Fruit fly (Drosophila melanogaster) whole organism, embryonic: ENCODE measurements around the gene CG14195.

Source experiments
- Atf6 ChIP-seq: fragments of 200-800 bp; sonication (Bioruptor generic); IDR thresholded peaks from 2 replicates; pipeline ENCODE4 v1.3.6; 2022; ENCODE audit warnings: missing biosample characterization, missing genetic modification characterization
- Bdp1 ChIP-seq: fragments of 200-800 bp; sonication (Bioruptor generic); optimal IDR thresholded peaks from 3 replicates; lab custom pipeline; 2016; ENCODE audit warnings: missing biosample characterization, missing genetic modification characterization
- CG12071 ChIP-seq: fragments of 200-800 bp; sonication (Bioruptor generic); optimal IDR thresholded peaks from 3 replicates; lab custom pipeline; 2018; ENCODE audit warnings: missing biosample characterization, mild to moderate bottlenecking, missing genetic modification characterization
- CG12219 ChIP-seq: fragments of 200-800 bp; sonication (Bioruptor generic); optimal IDR thresholded peaks from 3 replicates; lab custom pipeline; 2018; ENCODE audit warnings: missing biosample characterization, mild to moderate bottlenecking, missing genetic modification characterization
- CG12659 ChIP-seq: fragments of 200-800 bp; sonication (Bioruptor generic); optimal IDR thresholded peaks from 3 replicates; lab custom pipeline; 2017; ENCODE audit warnings: mild to moderate bottlenecking, missing biosample characterization, missing genetic modification reagents, missing genetic modification characterization
- CG14667 ChIP-seq: fragments of 200-800 bp; sonication (Bioruptor generic); IDR thresholded peaks from 2 replicates; pipeline ENCODE4 v1.3.6; 2022; ENCODE audit warnings: missing biosample characterization, missing genetic modification characterization
- CG14860 ChIP-seq: fragments of 200-800 bp; sonication (Bioruptor generic); IDR thresholded peaks from 3 replicates; pipeline ENCODE4 v1.3.6; 2022; ENCODE audit warnings: missing biosample characterization, missing genetic modification characterization; ENCODE audit not compliant: partially characterized antibody
- CG15601 ChIP-seq: fragments of 200-800 bp; sonication (Bioruptor generic); optimal IDR thresholded peaks from 3 replicates; lab custom pipeline; 2019; ENCODE audit warnings: missing biosample characterization, mild to moderate bottlenecking, missing genetic modification characterization, moderate library complexity
- CG16779 ChIP-seq: fragments of 200-800 bp; sonication (Bioruptor generic); IDR thresholded peaks from 2 replicates; pipeline ENCODE4 v1.3.6; 2022; ENCODE audit warnings: missing biosample characterization, missing genetic modification characterization
- CG17361 ChIP-seq: fragments of 200-800 bp; sonication (Bioruptor generic); IDR thresholded peaks from 3 replicates; pipeline ENCODE4 v1.3.6; 2022; ENCODE audit warnings: missing biosample characterization, missing genetic modification characterization
- CG17612 ChIP-seq: fragments of 200-800 bp; sonication (Bioruptor generic); IDR thresholded peaks from 2 replicates; pipeline ENCODE4 v1.3.6; 2022; ENCODE audit warnings: missing biosample characterization, missing genetic modification characterization
- CG18764 ChIP-seq: fragments of 200-800 bp; sonication (Bioruptor generic); optimal IDR thresholded peaks from 3 replicates; lab custom pipeline; 2016; ENCODE audit warnings: missing biosample characterization, missing genetic modification characterization
- CG2116 ChIP-seq: fragments of 200-800 bp; sonication (Bioruptor generic); optimal IDR thresholded peaks from 3 replicates; lab custom pipeline; 2018; ENCODE audit warnings: missing biosample characterization, mild to moderate bottlenecking, missing genetic modification characterization
- CG3163 ChIP-seq: fragments of 200-800 bp; sonication (Bioruptor generic); optimal IDR thresholded peaks from 3 replicates; lab custom pipeline; 2016; ENCODE audit warnings: missing biosample characterization, missing genetic modification characterization
- CG33213 ChIP-seq: fragments of 200-800 bp; sonication (Bioruptor generic); optimal IDR thresholded peaks from 3 replicates; lab custom pipeline; 2016; ENCODE audit warnings: missing biosample characterization, missing genetic modification characterization
- CG33557 ChIP-seq: fragments of 200-800 bp; sonication (Bioruptor generic); optimal IDR thresholded peaks from 2 replicates; lab custom pipeline; 2019; ENCODE audit warnings: missing biosample characterization, mild to moderate bottlenecking, missing genetic modification characterization, moderate library complexity
- CG6272 ChIP-seq: fragments of 200-800 bp; sonication (Bioruptor generic); IDR thresholded peaks from 2 replicates; pipeline ENCODE4 v1.3.6; 2022; ENCODE audit warnings: missing biosample characterization, missing genetic modification characterization
- CG6791 ChIP-seq: fragments of 200-800 bp; sonication (Bioruptor generic); IDR thresholded peaks from 3 replicates; pipeline ENCODE4 v1.3.6; 2022; ENCODE audit warnings: missing biosample characterization, missing genetic modification characterization; ENCODE audit not compliant: partially characterized antibody
- CG7271 ChIP-seq: fragments of 200-800 bp; sonication (Bioruptor generic); optimal IDR thresholded peaks from 2 replicates; lab custom pipeline; 2018; ENCODE audit warnings: missing biosample characterization, mild to moderate bottlenecking, missing genetic modification characterization, moderate library complexity
- CG7556 ChIP-seq: fragments of 200-800 bp; sonication (Bioruptor generic); optimal IDR thresholded peaks from 2 replicates; lab custom pipeline; 2017; ENCODE audit warnings: missing biosample characterization, mild to moderate bottlenecking, missing genetic modification characterization
- CG8765 ChIP-seq: fragments of 200-800 bp; sonication (Bioruptor generic); IDR thresholded peaks from 2 replicates; pipeline ENCODE4 v1.3.6; 2022; ENCODE audit warnings: missing biosample characterization, missing genetic modification characterization
- CG9437 ChIP-seq: fragments of 200-800 bp; sonication (Bioruptor generic); optimal IDR thresholded peaks from 2 replicates; lab custom pipeline; 2018; ENCODE audit warnings: missing biosample characterization, mild to moderate bottlenecking, missing genetic modification characterization
- ERR ChIP-seq: fragments of 200-800 bp; sonication (Bioruptor generic); optimal IDR thresholded peaks from 2 replicates; lab custom pipeline; 2016; ENCODE audit warnings: missing biosample characterization, missing genetic modification characterization
- Jarid2 ChIP-seq: fragments of 200-800 bp; sonication (Bioruptor generic); optimal IDR thresholded peaks from 3 replicates; lab custom pipeline; 2017; ENCODE audit warnings: mild to moderate bottlenecking, missing biosample characterization, missing genetic modification reagents, missing genetic modification characterization
- Mes4 ChIP-seq: fragments of 200-800 bp; sonication (Bioruptor generic); optimal IDR thresholded peaks from 2 replicates; lab custom pipeline; 2016; ENCODE audit warnings: missing biosample characterization, missing genetic modification characterization
- Mrtf ChIP-seq: fragments of 200-800 bp; sonication (Bioruptor generic); IDR thresholded peaks from 3 replicates; pipeline ENCODE4 v1.3.6; 2022; ENCODE audit warnings: missing biosample characterization, missing genetic modification characterization
- Myb ChIP-seq: fragments of 200-800 bp; sonication (Bioruptor generic); optimal IDR thresholded peaks from 2 replicates; lab custom pipeline; 2016; ENCODE audit warnings: missing biosample characterization, missing genetic modification characterization
- NC2α ChIP-seq: fragments of 200-800 bp; sonication (Bioruptor generic); optimal IDR thresholded peaks from 2 replicates; lab custom pipeline; 2016; ENCODE audit warnings: missing biosample characterization, missing genetic modification characterization
- Optix ChIP-seq: fragments of 200-800 bp; sonication (Bioruptor generic); IDR thresholded peaks from 3 replicates; pipeline ENCODE4 v1.3.6; 2022; ENCODE audit warnings: missing biosample characterization, missing genetic modification characterization
- Six4 ChIP-seq: fragments of 200-800 bp; sonication (Bioruptor generic); optimal IDR thresholded peaks from 2 replicates; lab custom pipeline; 2016; ENCODE audit warnings: missing biosample characterization, missing genetic modification characterization
- Taf1 ChIP-seq: fragments of 200-800 bp; sonication (Bioruptor generic); IDR thresholded peaks from 2 replicates; pipeline ENCODE4 v1.3.6; 2022; ENCODE audit warnings: missing biosample characterization, missing genetic modification characterization
- abd-A ChIP-seq: fragments of 200-800 bp; sonication (Bioruptor generic); optimal IDR thresholded peaks from 3 replicates; lab custom pipeline; 2019; ENCODE audit warnings: missing biosample characterization, mild to moderate bottlenecking, missing genetic modification characterization, moderate library complexity
- aop ChIP-seq: fragments of 200-800 bp; sonication (Bioruptor generic); IDR thresholded peaks from 2 replicates; pipeline ENCODE4 v1.3.6; 2022; ENCODE audit warnings: missing biosample characterization, missing genetic modification characterization
- cad ChIP-seq: fragments of >200 bp; optimal IDR thresholded peaks from 2 replicates; lab custom pipeline; 2017; ENCODE audit warnings: missing biosample characterization, missing genetic modification characterization
- cas ChIP-seq: fragments of 200-800 bp; sonication (Bioruptor generic); IDR thresholded peaks from 2 replicates; pipeline ENCODE4 v1.3.6; 2022; ENCODE audit warnings: missing biosample characterization, missing genetic modification characterization
- cato ChIP-seq: fragments of 200-800 bp; sonication (Bioruptor generic); optimal IDR thresholded peaks from 2 replicates; lab custom pipeline; 2016; ENCODE audit warnings: missing biosample characterization, missing genetic modification characterization, borderline replicate concordance
- fd102C ChIP-seq: fragments of 200-800 bp; sonication (Bioruptor generic); optimal IDR thresholded peaks from 2 replicates; lab custom pipeline; 2018; ENCODE audit warnings: missing biosample characterization, mild to moderate bottlenecking, missing genetic modification characterization, moderate library complexity
- fd64A ChIP-seq: fragments of 200-800 bp; sonication (Bioruptor generic); optimal IDR thresholded peaks from 3 replicates; lab custom pipeline; 2018; ENCODE audit warnings: missing biosample characterization, mild to moderate bottlenecking, missing genetic modification characterization
- fu2 ChIP-seq: fragments of 200-800 bp; sonication (Bioruptor generic); optimal IDR thresholded peaks from 2 replicates; lab custom pipeline; 2016; ENCODE audit warnings: missing biosample characterization, missing genetic modification characterization
- gcm ChIP-seq: fragments of 200-800 bp; sonication (Bioruptor generic); optimal IDR thresholded peaks from 2 replicates; lab custom pipeline; 2019; ENCODE audit warnings: missing biosample characterization, mild to moderate bottlenecking, missing genetic modification characterization, moderate library complexity
- hkb ChIP-seq, 2 experiments: fragments of 200-800 bp in 1 of 2; fragments of >200 bp in 1 of 2; sonication (Bioruptor generic) in 1 of 2; IDR thresholded peaks in 1 of 2; optimal IDR thresholded peaks in 1 of 2; 2 replicates each; pipeline versions ENCODE4 v1.3.6 to Lab custom; 2017 to 2022; ENCODE audit warnings: missing biosample characterization in 1 of 2, missing genetic modification characterization in 1 of 2
- insv ChIP-seq, 2 experiments: fragments of 200-800 bp; sonication (Bioruptor generic); optimal IDR thresholded peaks; 3 replicates each; lab custom pipeline; 2016 to 2018; ENCODE audit warnings: missing biosample characterization in 2 of 2, missing genetic modification characterization in 2 of 2
- kah ChIP-seq: fragments of 200-800 bp; sonication (Bioruptor generic); optimal IDR thresholded peaks from 2 replicates; lab custom pipeline; 2018; ENCODE audit warnings: missing biosample characterization, mild to moderate bottlenecking, missing genetic modification characterization
- luna ChIP-seq: fragments of 200-800 bp; sonication (Bioruptor generic); optimal IDR thresholded peaks from 2 replicates; lab custom pipeline; 2016; ENCODE audit warnings: missing biosample characterization, missing genetic modification characterization
- nau ChIP-seq: fragments of 200-800 bp; sonication (Bioruptor generic); optimal IDR thresholded peaks from 3 replicates; lab custom pipeline; 2017; ENCODE audit warnings: missing biosample characterization, mild to moderate bottlenecking, missing genetic modification characterization, missing genetic modification reagents
- odd ChIP-seq: fragments of 200-800 bp; sonication (Bioruptor generic); optimal IDR thresholded peaks from 2 replicates; lab custom pipeline; 2017; ENCODE audit warnings: missing biosample characterization, mild to moderate bottlenecking, missing genetic modification characterization
- sisA ChIP-seq: fragments of 200-800 bp; sonication (Bioruptor generic); IDR thresholded peaks from 2 replicates; pipeline ENCODE4 v1.3.6; 2022; ENCODE audit warnings: missing biosample characterization, missing genetic modification characterization
- slou ChIP-seq: fragments of 200-800 bp; sonication (Bioruptor generic); optimal IDR thresholded peaks from 3 replicates; lab custom pipeline; 2016; ENCODE audit warnings: missing biosample characterization, missing genetic modification characterization
- slp2 ChIP-seq: fragments of 200-800 bp; sonication (Bioruptor generic); optimal IDR thresholded peaks from 2 replicates; lab custom pipeline; 2016; ENCODE audit warnings: missing biosample characterization, missing genetic modification characterization
- wek ChIP-seq: fragments of 200-800 bp; sonication (Bioruptor generic); optimal IDR thresholded peaks from 3 replicates; lab custom pipeline; 2018; ENCODE audit warnings: missing biosample characterization, mild to moderate bottlenecking, missing genetic modification characterization, moderate library complexity

CG14195 gene

DNA sequence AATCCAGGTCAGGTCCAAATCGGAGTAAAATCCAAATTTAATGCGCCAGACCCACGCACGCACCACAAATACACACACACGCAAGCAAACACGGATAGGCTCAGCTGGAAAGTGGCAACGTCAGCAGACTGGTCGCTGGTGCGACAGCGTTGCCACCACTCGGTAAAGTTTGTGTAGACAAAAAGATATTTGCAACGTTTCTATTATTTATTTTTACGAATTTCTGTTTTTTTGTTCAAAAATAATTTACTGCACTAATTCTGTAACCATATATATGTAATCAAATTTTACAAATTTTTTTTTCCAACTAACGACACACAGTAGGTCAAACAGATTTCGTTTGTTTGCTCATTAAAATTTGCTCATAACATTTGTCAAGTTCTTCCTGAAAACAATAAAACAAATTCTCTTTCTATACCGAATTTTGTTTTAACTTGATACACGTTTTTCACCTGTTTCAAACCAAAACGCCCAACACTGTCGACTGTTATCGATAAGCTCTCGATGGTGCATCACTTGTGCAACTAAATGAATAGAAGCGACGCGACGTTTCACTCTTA is 32.1 kb downstream of the CG14195 start, which contains the start of the genes CG7556 and CG7453 (continued):
- peak; percentile 68 for TF ChIP-seq CG15601 (tag; lab: Kevin White, UChicago)
- no peak for TF ChIP-seq aop (GFP tag; lab: Robert Waterston, UW)
- peak; percentile 28; the same call in 1 of the 2 replicates for TF ChIP-seq CG14667 (GFP tag; lab: Robert Waterston, UW)
- peak; percentile 86 for TF ChIP-seq CG2116
- TF ChIP-seq CG6272: peak; percentile 63; the same call in 1 of the 2 replicates
- no peak for TF ChIP-seq Mrtf (GFP tag; lab: Robert Waterston, UW)
- TF ChIP-seq Taf1 (GFP tag; lab: Robert Waterston, UW): 0 out of 2 replicates have a peak, but pooled peaks have one; percentile 32
- TF ChIP-seq cad: no peak
- no peak for TF ChIP-seq abd-A
- peak; percentile 78 for TF ChIP-seq CG12659 (GFP tag; lab: Kevin White, UChicago)
- peak; percentile 66 for TF ChIP-seq Atf6
- peak; percentile 54; the same call in 1 of the 2 replicates for TF ChIP-seq sisA
- peak; percentile 48 for TF ChIP-seq NC2α (GFP tag; lab: Kevin White, UChicago)
- TF ChIP-seq slp2 (GFP tag; lab: Kevin White, UChicago): peak; percentile 78
- TF ChIP-seq CG17612 (GFP tag; lab: Robert Waterston, UW): no peak
- no peak for TF ChIP-seq cas
- peak; percentile 10 for TF ChIP-seq wek (GFP tag; lab: Kevin White, UChicago)
- TF ChIP-seq CG7271 (tag; lab: Kevin White, UChicago): no peak
- TF ChIP-seq cato (GFP tag; lab: Kevin White, UChicago): peak; percentile 45
- TF ChIP-seq CG7556 (GFP tag; lab: Kevin White, UChicago): peak; percentile 92
- no peak for TF ChIP-seq fd102C
- TF ChIP-seq Optix (GFP tag; lab: Robert Waterston, UW): no peak
- TF ChIP-seq CG17361 (GFP tag; lab: Robert Waterston, UW): peak; percentile 84; the same call in 2 of the 3 replicates
- peak; percentile 48 for TF ChIP-seq gcm
- peak; percentile 54 for TF ChIP-seq Myb (GFP tag; lab: Kevin White, UChicago)
- TF ChIP-seq CG12219 (GFP tag; lab: Kevin White, UChicago): peak; percentile 47
- no peak for TF ChIP-seq fd64A (GFP tag; lab: Kevin White, UChicago)
- peak; percentile 61 for TF ChIP-seq Bdp1 (GFP tag; lab: Kevin White, UChicago)
- peak; percentile 58 for TF ChIP-seq odd (GFP tag; lab: Kevin White, UChicago)
- TF ChIP-seq kah: no peak
- TF ChIP-seq CG12071 (GFP tag; lab: Kevin White, UChicago): no peak
- TF ChIP-seq CG16779 (GFP tag; lab: Robert Waterston, UW): no peak
- peak in 1 of 2 experiments; percentile 84 for TF ChIP-seq insv (GFP tag; optimal IDR thresholded peaks at IDR 0.05; lab: Kevin White, UChicago)
- peak; percentile 34 for TF ChIP-seq nau (GFP tag; lab: Kevin White, UChicago)
- TF ChIP-seq fu2 (GFP tag; lab: Kevin White, UChicago): peak; percentile 79
- no peak for TF ChIP-seq CG6791 (GFP tag; lab: Robert Waterston, UW)
- no peak for TF ChIP-seq CG8765 (GFP tag; lab: Robert Waterston, UW)
- TF ChIP-seq CG14860 (GFP tag; lab: Robert Waterston, UW): no peak
- peak; percentile 54 for TF ChIP-seq Mes4
- TF ChIP-seq slou (GFP tag; lab: Kevin White, UChicago): peak; percentile 41
- no peak for TF ChIP-seq ERR (GFP tag; lab: Kevin White, UChicago)
- TF ChIP-seq Jarid2: peak; percentile 45
- no peak for TF ChIP-seq hkb (optimal IDR thresholded peaks at IDR 0.05; lab: Kevin White, UChicago)
- TF ChIP-seq hkb (GFP tag; IDR thresholded peaks at IDR 0.05; lab: Robert Waterston, UW): peak; percentile 58; the same call in 1 of the 2 replicates
- TF ChIP-seq CG3163: peak; percentile 46
- TF ChIP-seq CG9437 (GFP tag; lab: Kevin White, UChicago): peak; percentile 54
- TF ChIP-seq Six4: peak; percentile 48
- TF ChIP-seq CG33557 (GFP tag; lab: Kevin White, UChicago): peak; percentile 55
- peak; percentile 58 for TF ChIP-seq CG18764 (GFP tag; lab: Kevin White, UChicago)
- peak; percentile 56 for TF ChIP-seq CG33213 (GFP tag; lab: Kevin White, UChicago)
- peak; percentile 25 for TF ChIP-seq luna (GFP tag; lab: Kevin White, UChicago)
